Worm (Caenorhabditis elegans): ENCODE results near the gene C35A5.8.

DNA sequence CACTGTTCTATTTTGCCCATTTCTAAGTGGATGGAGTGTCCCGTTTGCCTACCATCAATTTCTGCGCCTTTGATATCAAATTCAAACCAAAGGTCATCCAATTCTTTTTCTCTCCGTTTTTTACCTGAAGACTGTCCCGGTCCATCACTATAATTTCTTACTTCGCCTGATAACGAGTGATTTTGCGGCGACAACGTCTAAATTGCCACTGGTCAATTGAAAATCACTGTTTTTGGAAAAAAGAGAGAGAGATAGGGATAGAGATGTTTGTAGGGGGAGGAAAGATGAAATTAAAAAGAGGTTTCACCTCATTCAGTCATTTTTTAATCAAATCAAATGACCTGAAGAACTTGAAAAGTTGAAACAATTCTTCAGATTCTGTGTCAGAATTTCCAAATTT is 45.8 kb upstream of the C35A5.8 start:
- TF ChIP-seq fos-1 (tag; optimal IDR thresholded peaks at IDR 0.05) (no peak), egl-27 (tag; optimal IDR thresholded peaks at IDR 0.05) (no peak), ama-1 (optimal IDR thresholded peaks at IDR 0.05) (no peak), pqm-1 (tag; optimal IDR thresholded peaks at IDR 0.05) (no peak), unc-62 (GFP tag; optimal IDR thresholded peaks at IDR 0.05) (no peak), elt-1 (tag; optimal IDR thresholded peaks at IDR 0.05) (no peak), ZK546.5 (tag; optimal IDR thresholded peaks at IDR 0.05) (no peak), snpc-4 (tag; optimal IDR thresholded peaks at IDR 0.05) (no peak), fkh-10 (GFP tag; optimal IDR thresholded peaks at IDR 0.05) (no peak), mdl-1 (tag; optimal IDR thresholded peaks at IDR 0.05) (no peak), hmg-11 (tag; optimal IDR thresholded peaks at IDR 0.05) (no peak), ceh-82 (tag; optimal IDR thresholded peaks at IDR 0.05) (no peak), nhr-77 (tag; optimal IDR thresholded peaks at IDR 0.05) (no peak)
